Fruit fly (Drosophila melanogaster): Measurements from ENCODE around the gene CG13838.

CG13838 gene

DNA sequence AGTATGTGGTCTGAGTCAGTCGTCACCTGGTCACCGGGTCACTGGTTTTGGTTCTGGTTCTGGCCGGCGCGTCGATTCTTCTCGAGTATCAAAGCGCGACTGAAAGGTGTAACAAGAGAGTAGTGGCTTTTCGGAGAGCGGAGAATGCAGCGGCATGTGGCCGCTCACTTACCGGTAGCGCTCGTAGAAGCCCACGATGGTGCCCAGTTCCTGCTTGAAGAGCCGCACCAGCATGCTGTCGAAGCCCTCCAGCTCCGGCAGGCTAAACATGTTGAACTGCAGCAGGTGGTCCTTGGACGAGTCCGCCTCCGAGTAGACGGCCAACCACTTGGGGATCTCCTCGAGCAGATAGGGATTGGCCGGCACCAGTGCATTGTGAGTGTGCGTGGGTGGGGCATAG, 16.8 kb downstream of the CG13838 start, which contains the start of gene Ctns:
Ctns (minus strand) TSS at position 101 of the 400 bp plus-strand sequence.
- TF ChIP-seq fkh (GFP tag; optimal IDR thresholded peaks at IDR 0.05): no peak
- TF ChIP-seq CG3919 (GFP tag; optimal IDR thresholded peaks at IDR 0.05): no peak
- TF ChIP-seq spab (GFP tag; optimal IDR thresholded peaks at IDR 0.05): no peak
- TF ChIP-seq Hr4 (GFP tag; optimal IDR thresholded peaks at IDR 0.05): no peak
- TF ChIP-seq cyc (GFP tag; optimal IDR thresholded peaks at IDR 0.05): no peak
- no peak for TF ChIP-seq OdsH (GFP tag; optimal IDR thresholded peaks at IDR 0.05)
- TF ChIP-seq Smox (GFP tag; optimal IDR thresholded peaks at IDR 0.05): no peak
- no peak for TF ChIP-seq net (GFP tag; optimal IDR thresholded peaks at IDR 0.05)
- no peak for TF ChIP-seq Ets21C (GFP tag; optimal IDR thresholded peaks at IDR 0.05)
- TF ChIP-seq Lpt (GFP tag; optimal IDR thresholded peaks at IDR 0.05): no peak

DNA sequence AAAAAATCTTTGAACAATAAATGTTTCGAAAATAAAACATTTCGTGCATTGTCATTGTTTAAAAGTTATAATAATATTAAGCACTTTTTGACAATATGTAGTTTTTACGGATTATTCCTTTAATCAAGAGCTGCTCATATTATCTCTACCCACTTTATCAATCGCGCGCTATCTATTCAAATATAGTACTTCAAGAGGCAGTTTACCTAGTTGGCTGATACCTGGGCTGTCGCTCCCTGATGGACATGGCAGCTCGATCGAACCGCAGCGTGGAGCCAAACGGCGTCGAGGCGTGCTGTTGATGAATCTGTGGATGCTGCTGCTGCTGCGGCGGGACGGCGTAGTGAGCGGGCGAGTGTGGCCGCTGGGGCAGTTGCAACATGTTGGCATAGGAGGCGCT, 18.1 kb downstream of the CG13838 start:
- no peak for TF ChIP-seq Eip78C (GFP tag)
- no peak for TF ChIP-seq CG4318 (GFP tag; optimal IDR thresholded peaks at IDR 0.05)
- TF ChIP-seq Blimp-1 (GFP tag; optimal IDR thresholded peaks at IDR 0.05): no peak

dm6 chr3R:23061209-23061608, 19.2 kb downstream of the CG13838 start, which contains the start of the genes sav and Ublcp1:
sav (minus strand) TSS chr3R:23061304.
Ublcp1 (plus strand) TSS chr3R:23061493.
- no peak for TF ChIP-seq CG11294 (GFP tag; IDR thresholded peaks at IDR 0.05)
- TF ChIP-seq lz (GFP tag; optimal IDR thresholded peaks at IDR 0.05): no peak
- peak; percentile 35 for TF ChIP-seq Sox14 (GFP tag; optimal IDR thresholded peaks at IDR 0.05)
- TF ChIP-seq CG3919 (GFP tag; optimal IDR thresholded peaks at IDR 0.05): peak; percentile 17
- TF ChIP-seq acj6 (GFP tag; optimal IDR thresholded peaks at IDR 0.05): peak; percentile 17
- TF ChIP-seq Eip93F (GFP tag; optimal IDR thresholded peaks at IDR 0.05): no peak
- peak; percentile 47 for TF ChIP-seq esn (GFP tag; optimal IDR thresholded peaks at IDR 0.05)
- peak; percentile 50 for TF ChIP-seq svp (GFP tag)
- TF ChIP-seq CG6808 (GFP tag; optimal IDR thresholded peaks at IDR 0.05): peak; percentile 83
- TF ChIP-seq vri (GFP tag; optimal IDR thresholded peaks at IDR 0.05): peak; percentile 11
- TF ChIP-seq Ets96B (tag; optimal IDR thresholded peaks at IDR 0.05): peak; percentile 29
- TF ChIP-seq spab (GFP tag; optimal IDR thresholded peaks at IDR 0.05): no peak
- TF ChIP-seq CG6854 (GFP tag; optimal IDR thresholded peaks at IDR 0.05): no peak
- peak; percentile 16 for TF ChIP-seq CG31627 (GFP tag; optimal IDR thresholded peaks at IDR 0.05)
- peak; percentile 15 for TF ChIP-seq topi (GFP tag; optimal IDR thresholded peaks at IDR 0.05)
- no peak for TF ChIP-seq Ets21C (GFP tag; optimal IDR thresholded peaks at IDR 0.05)
- no peak for TF ChIP-seq cyc (GFP tag; optimal IDR thresholded peaks at IDR 0.05)
- TF ChIP-seq achi (GFP tag; optimal IDR thresholded peaks at IDR 0.05): peak; percentile 91

dm6 chr3R:23067209-23067826, 25.3 kb downstream of the CG13838 start, which contains the start of gene CG17111:
CG17111 (minus strand) TSS chr3R:23067259.
- TF ChIP-seq CG7368 (GFP tag; optimal IDR thresholded peaks at IDR 0.05): no peak
- TF ChIP-seq CG6163 (GFP tag; IDR thresholded peaks at IDR 0.05): no peak
- TF ChIP-seq achi (GFP tag; optimal IDR thresholded peaks at IDR 0.05): peak; percentile 13
- no peak for TF ChIP-seq Hr39 (GFP tag; optimal IDR thresholded peaks at IDR 0.05)
- TF ChIP-seq CG10631 (GFP tag; optimal IDR thresholded peaks at IDR 0.05): peak; percentile 7
- no peak for TF ChIP-seq dac (GFP tag; optimal IDR thresholded peaks at IDR 0.05)
- TF ChIP-seq fd59A (GFP tag; optimal IDR thresholded peaks at IDR 0.05): no peak
- TF ChIP-seq OdsH (GFP tag; optimal IDR thresholded peaks at IDR 0.05): peak; percentile 20
- TF ChIP-seq spab (GFP tag; optimal IDR thresholded peaks at IDR 0.05): no peak
- no peak for TF ChIP-seq Ets96B (tag; optimal IDR thresholded peaks at IDR 0.05)
- peak; percentile 49 for TF ChIP-seq CG32006 (GFP tag; optimal IDR thresholded peaks at IDR 0.05)
- TF ChIP-seq CG6792 (GFP tag; optimal IDR thresholded peaks at IDR 0.05): no peak
- TF ChIP-seq CG11294 (GFP tag; IDR thresholded peaks at IDR 0.05): no peak
- no peak for TF ChIP-seq CG9139 (GFP tag; optimal IDR thresholded peaks at IDR 0.05)
- no peak for TF ChIP-seq Eip78C (GFP tag)
- TF ChIP-seq fkh (GFP tag; optimal IDR thresholded peaks at IDR 0.05): no peak
- no peak for TF ChIP-seq CG34406 (GFP tag; optimal IDR thresholded peaks at IDR 0.05)
- TF ChIP-seq CG15336 (GFP tag; IDR thresholded peaks at IDR 0.05): no peak
- no peak for TF ChIP-seq Sox15 (GFP tag; optimal IDR thresholded peaks at IDR 0.05)
- TF ChIP-seq fd85E (GFP tag; optimal IDR thresholded peaks at IDR 0.05): no peak
- peak; percentile 25 for TF ChIP-seq Hr4 (GFP tag; optimal IDR thresholded peaks at IDR 0.05)
- no peak for TF ChIP-seq CG8632 (GFP tag; optimal IDR thresholded peaks at IDR 0.05)
- no peak for TF ChIP-seq esn (GFP tag; optimal IDR thresholded peaks at IDR 0.05)
- TF ChIP-seq topi (GFP tag; optimal IDR thresholded peaks at IDR 0.05): no peak
- TF ChIP-seq cyc (GFP tag; optimal IDR thresholded peaks at IDR 0.05): no peak
- TF ChIP-seq CG3032 (tag; optimal IDR thresholded peaks at IDR 0.05): no peak
- TF ChIP-seq Eip75B (GFP tag; optimal IDR thresholded peaks at IDR 0.05): no peak
- peak; percentile 4 for TF ChIP-seq Smox (GFP tag; optimal IDR thresholded peaks at IDR 0.05)
- TF ChIP-seq CG6854 (GFP tag; optimal IDR thresholded peaks at IDR 0.05): no peak
- no peak for TF ChIP-seq CG31627 (GFP tag; optimal IDR thresholded peaks at IDR 0.05)
- TF ChIP-seq Met (GFP tag; optimal IDR thresholded peaks at IDR 0.05): peak; percentile 13
- TF ChIP-seq Eip93F (GFP tag; optimal IDR thresholded peaks at IDR 0.05): no peak
